Worm (Caenorhabditis elegans): ENCODE measurements around the gene dct-14.

The dct-14 gene

ce11 chrV:20476981-20477380 is 23.3 kb downstream of the dct-14 start:
- TF ChIP-seq nhr-77 (tag; optimal IDR thresholded peaks at IDR 0.05) (no peak), unc-55 (GFP tag; optimal IDR thresholded peaks at IDR 0.05) (peak; percentile 26), C34F6.9 (tag; optimal IDR thresholded peaks at IDR 0.05) (peak; percentile 5), lsy-2 (tag; optimal IDR thresholded peaks at IDR 0.05) (peak in 1 of 2 experiments; percentile 59), elt-1 (tag; optimal IDR thresholded peaks at IDR 0.05) (no peak), gmeb-1 (tag; optimal IDR thresholded peaks at IDR 0.05) (no peak)

ce11 chrV:20476514-20476913 is 23.8 kb downstream of the dct-14 start:
- TF ChIP-seq mab-5 (tag; optimal IDR thresholded peaks at IDR 0.05) (no peak), gmeb-1 (tag; optimal IDR thresholded peaks at IDR 0.05) (no peak), F13H6.1 (tag; optimal IDR thresholded peaks at IDR 0.05) (no peak), unc-39 (tag; optimal IDR thresholded peaks at IDR 0.05) (no peak), aly-2 (tag; optimal IDR thresholded peaks at IDR 0.05) (no peak), nhr-21 (tag; optimal IDR thresholded peaks at IDR 0.05) (no peak), mbf-1 (tag; optimal IDR thresholded peaks at IDR 0.05) (no peak), dmd-4 (tag; optimal IDR thresholded peaks at IDR 0.05) (no peak), nhr-23 (tag; optimal IDR thresholded peaks at IDR 0.05) (no peak), alr-1 (tag; optimal IDR thresholded peaks at IDR 0.05) (no peak), mdl-1 (tag; optimal IDR thresholded peaks at IDR 0.05) (no peak), sma-3 (GFP tag; optimal IDR thresholded peaks at IDR 0.05) (no peak), zag-1 (tag; optimal IDR thresholded peaks at IDR 0.05) (no peak), Y55F3AM.14 (GFP tag; optimal IDR thresholded peaks at IDR 0.05) (no peak), ama-1 (optimal IDR thresholded peaks at IDR 0.05) (no peak), C34F6.9 (tag; optimal IDR thresholded peaks at IDR 0.05) (no peak), crh-2 (tag; optimal IDR thresholded peaks at IDR 0.05) (no peak), sem-4 (tag; optimal IDR thresholded peaks at IDR 0.05) (no peak), ztf-1 (GFP tag; conservative IDR thresholded peaks at IDR 0.05) (no peak), nhr-6 (tag; optimal IDR thresholded peaks at IDR 0.05) (no peak)

ce11 chrV:20475830-20476229 is 24.5 kb downstream of the dct-14 start, which contains the start of gene B0250.7:
Gene B0250.7, minus strand, starts transcription at chrV:20476061.
- no peak for TF ChIP-seq elt-1 (tag; optimal IDR thresholded peaks at IDR 0.05)
- peak in 1 of 2 experiments; percentile 19 for TF ChIP-seq lsy-2 (tag; optimal IDR thresholded peaks at IDR 0.05)
- TF ChIP-seq mbf-1 (tag; optimal IDR thresholded peaks at IDR 0.05): no peak
- no peak for TF ChIP-seq alr-1 (tag; optimal IDR thresholded peaks at IDR 0.05)

ce11 chrV:20475029-20475428 is 25.3 kb downstream of the dct-14 start:
- TF ChIP-seq ztf-11 (tag; optimal IDR thresholded peaks at IDR 0.05) (no peak), elt-1 (tag; optimal IDR thresholded peaks at IDR 0.05) (no peak), lin-11 (tag; optimal IDR thresholded peaks at IDR 0.05) (no peak), lsy-2 (tag; optimal IDR thresholded peaks at IDR 0.05) (no peak)

DNA sequence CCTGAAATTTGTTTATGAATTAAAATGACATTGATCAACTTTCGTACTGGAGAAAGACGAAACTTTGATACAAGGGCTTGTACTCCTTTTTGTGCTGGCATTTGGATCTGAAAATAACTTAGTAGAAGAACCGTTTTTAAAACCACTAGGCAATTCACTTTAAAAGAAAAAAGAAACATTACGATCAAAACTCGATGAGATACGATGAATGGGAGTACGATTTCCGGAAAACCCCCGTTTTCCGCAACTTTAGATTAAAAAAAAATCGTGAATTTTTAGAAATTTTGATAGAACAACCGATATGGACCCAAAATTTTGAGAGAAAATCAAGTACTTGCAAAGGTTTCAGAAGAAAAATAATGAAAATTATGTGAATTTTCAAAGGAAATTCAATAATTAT is 29.9 kb downstream of the dct-14 start, which contains the start of gene B0250.8:
B0250.8 (minus strand) TSS at position 101 of the 400 bp plus-strand sequence.
- TF ChIP-seq aly-2 (tag; optimal IDR thresholded peaks at IDR 0.05): no peak
- no peak for TF ChIP-seq nhr-129 (tag; optimal IDR thresholded peaks at IDR 0.05)
- TF ChIP-seq blmp-1 (tag; optimal IDR thresholded peaks at IDR 0.05; ENCODE audit: insufficient read depth): no peak
- TF ChIP-seq skn-1 (tag; optimal IDR thresholded peaks at IDR 0.05): no peak
- no peak for TF ChIP-seq sem-4 (tag; optimal IDR thresholded peaks at IDR 0.05)
- no peak for TF ChIP-seq ama-1 (optimal IDR thresholded peaks at IDR 0.05)
- no peak for TF ChIP-seq lin-39 (tag; optimal IDR thresholded peaks at IDR 0.05)
- TF ChIP-seq C34F6.9 (tag; optimal IDR thresholded peaks at IDR 0.05): no peak
- no peak for TF ChIP-seq unc-55 (GFP tag; optimal IDR thresholded peaks at IDR 0.05)
- TF ChIP-seq gmeb-1 (tag; optimal IDR thresholded peaks at IDR 0.05): no peak
- no peak for TF ChIP-seq ceh-82 (tag; optimal IDR thresholded peaks at IDR 0.05)

DNA sequence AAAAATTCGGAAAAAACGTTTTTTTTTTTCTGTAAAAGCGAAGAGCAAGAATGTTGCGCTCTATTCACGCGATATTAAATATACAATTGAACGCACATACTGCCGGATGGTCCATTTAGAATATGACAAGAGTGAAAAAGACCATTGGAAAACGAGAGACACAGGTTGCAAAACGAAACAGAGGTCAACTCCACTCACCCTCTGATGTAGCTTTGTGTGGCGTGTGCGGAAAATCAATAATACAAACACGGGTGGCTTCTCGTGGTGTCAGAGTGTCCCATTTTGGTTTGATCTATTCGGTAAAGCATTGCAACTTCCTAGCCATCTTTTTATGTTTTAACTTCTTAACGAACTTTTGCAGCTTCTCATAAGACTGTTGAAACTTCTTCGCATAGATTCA is 35.5 kb downstream of the dct-14 start:
- TF ChIP-seq zag-1 (tag; optimal IDR thresholded peaks at IDR 0.05) (no peak), C34F6.9 (tag; optimal IDR thresholded peaks at IDR 0.05) (no peak), nhr-23 (tag; optimal IDR thresholded peaks at IDR 0.05) (no peak), sma-9 (GFP tag; optimal IDR thresholded peaks at IDR 0.05) (no peak), sma-9 (tag; optimal IDR thresholded peaks at IDR 0.05) (no peak), alr-1 (tag; optimal IDR thresholded peaks at IDR 0.05) (no peak), nhr-77 (tag; optimal IDR thresholded peaks at IDR 0.05) (no peak), sma-3 (GFP tag; optimal IDR thresholded peaks at IDR 0.05) (no peak), F13H6.1 (tag; optimal IDR thresholded peaks at IDR 0.05) (no peak)

Measured in whole organism, L2 larva.